In the genomic region with DNA sequence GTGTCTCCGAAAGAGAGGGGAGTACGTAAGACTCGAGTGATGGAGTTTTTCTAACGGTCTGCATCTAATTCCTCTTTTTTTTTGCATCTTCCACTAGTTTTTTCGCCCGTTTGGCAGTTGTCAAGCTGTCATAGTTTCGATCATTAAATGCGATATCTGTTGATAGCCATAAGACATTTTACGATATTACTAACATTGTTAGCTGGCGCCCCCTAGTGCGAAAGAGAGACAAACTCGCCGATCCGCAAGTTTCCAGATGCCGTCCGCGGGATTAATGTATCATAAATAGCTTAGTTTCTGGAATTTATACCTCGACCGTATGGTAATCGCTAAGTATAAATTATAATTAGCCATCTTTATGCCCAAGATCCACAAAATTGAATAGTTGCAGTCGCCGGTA, we compare ENCODE assay signal across 2 fruit fly cellular contexts.
TF ChIP-seq lines count a peak whose summit lies in the region.

No protein-coding gene starts in this region.

- peak; percentile 63 to 70 for TF ChIP-seq CTCF in S2 (optimal IDR thresholded peaks at IDR 0.05; lab: Kevin White, UChicago)
- TF ChIP-seq CTCF in whole organism, embryonic (GFP tag; optimal IDR thresholded peaks at IDR 0.05; lab: Kevin White, UChicago): peak; percentile 80

TF ChIP-seq in whole organism, embryonic, 481 proteins besides CTCF, POLR2A, EP300 and RAD21:
- TF ChIP-seq CG17385 (GFP tag; optimal IDR thresholded peaks at IDR 0.05; lab: Kevin White, UChicago): no peak
- TF ChIP-seq CG12236 (GFP tag; optimal IDR thresholded peaks at IDR 0.05; lab: Kevin White, UChicago): no peak
- TF ChIP-seq HmgZ (tag; optimal IDR thresholded peaks at IDR 0.05; lab: Kevin White, UChicago): no peak
- no peak for TF ChIP-seq da (GFP tag; optimal IDR thresholded peaks at IDR 0.05; lab: Kevin White, UChicago)
- no peak for TF ChIP-seq CG10431 (GFP tag; optimal IDR thresholded peaks at IDR 0.05; lab: Kevin White, UChicago)
- no peak for TF ChIP-seq CG30431 (GFP tag; optimal IDR thresholded peaks at IDR 0.05; lab: Kevin White, UChicago)
